Fruit fly (Drosophila melanogaster): ENCODE measurements around the gene CG46339.

The CG46339 gene

dm6 chr3R:26988412-26988981 is 72.9 kb downstream of the CG46339 start, which contains the start of gene CG31075 (continued):
- TF ChIP-seq scrt (GFP tag; optimal IDR thresholded peaks at IDR 0.05) (peak; percentile 60), ems (GFP tag; optimal IDR thresholded peaks at IDR 0.05) (no peak), bbx (GFP tag; IDR thresholded peaks at IDR 0.05; ENCODE audit: partially characterized antibody) (no peak), bigmax (GFP tag; optimal IDR thresholded peaks at IDR 0.05) (no peak), CG6791 (GFP tag; IDR thresholded peaks at IDR 0.05; ENCODE audit: partially characterized antibody) (no peak), CG6765 (GFP tag; optimal IDR thresholded peaks at IDR 0.05) (peak; percentile 23), twi (tag; optimal IDR thresholded peaks at IDR 0.05) (no peak), zf30C (GFP tag; optimal IDR thresholded peaks at IDR 0.05) (no peak), org-1 (GFP tag; optimal IDR thresholded peaks at IDR 0.05) (peak; percentile 20), CG11696 (GFP tag; IDR thresholded peaks at IDR 0.05) (no peak), pan (optimal IDR thresholded peaks at IDR 0.05) (no peak), pan (GFP tag; optimal IDR thresholded peaks at IDR 0.05 in 1 of 2, IDR thresholded peaks at IDR 0.05 in 1 of 2) (peak in 1 of 2 experiments; percentile 62), btn (GFP tag; optimal IDR thresholded peaks at IDR 0.05) (no peak), Poxn (GFP tag; IDR thresholded peaks at IDR 0.05) (peak; percentile 62), emc (GFP tag; optimal IDR thresholded peaks at IDR 0.05) (no peak), sens-2 (GFP tag; IDR thresholded peaks at IDR 0.05) (no peak), cwo (GFP tag; optimal IDR thresholded peaks at IDR 0.05) (peak; percentile 63), CG15269 (tag; optimal IDR thresholded peaks at IDR 0.05) (peak; percentile 42), CG10431 (GFP tag; optimal IDR thresholded peaks at IDR 0.05) (no peak), CG11723 (GFP tag; optimal IDR thresholded peaks at IDR 0.05) (no peak), ase (GFP tag; IDR thresholded peaks at IDR 0.05) (no peak), Xrp1 (GFP tag; IDR thresholded peaks at IDR 0.05) (peak; percentile 55), Med (GFP tag) (peak; percentile 84), Elba2 (GFP tag; optimal IDR thresholded peaks at IDR 0.05) (no peak), CG15479 (GFP tag; optimal IDR thresholded peaks at IDR 0.05) (no peak), sqz (GFP tag; optimal IDR thresholded peaks at IDR 0.05) (no peak), crol (GFP tag; IDR thresholded peaks at IDR 0.05) (no peak), Dek (tag; optimal IDR thresholded peaks at IDR 0.05) (peak; percentile 72), Hmr (GFP tag; optimal IDR thresholded peaks at IDR 0.05) (peak; percentile 76), CG15011 (GFP tag; optimal IDR thresholded peaks at IDR 0.05) (peak; percentile 39), Sry-β (GFP tag; optimal IDR thresholded peaks at IDR 0.05) (no peak), CG32767 (GFP tag; IDR thresholded peaks at IDR 0.05) (peak; percentile 49; the same call in 1 of the 2 replicates), prd (optimal IDR thresholded peaks at IDR 0.05) (no peak), prd (GFP tag; IDR thresholded peaks at IDR 0.05) (peak; percentile 26; the same call in 1 of the 3 replicates), ERR (GFP tag; optimal IDR thresholded peaks at IDR 0.05) (no peak), p53 (GFP tag; optimal IDR thresholded peaks at IDR 0.05) (no peak), zen (tag; optimal IDR thresholded peaks at IDR 0.05) (no peak), CG9797 (GFP tag; optimal IDR thresholded peaks at IDR 0.05) (no peak), CG14860 (GFP tag; IDR thresholded peaks at IDR 0.05; ENCODE audit: partially characterized antibody) (no peak), CG10321 (GFP tag; IDR thresholded peaks at IDR 0.05) (no peak), CG32772 (GFP tag; IDR thresholded peaks at IDR 0.05) (no peak), hkb (optimal IDR thresholded peaks at IDR 0.05) (no peak), hkb (GFP tag; IDR thresholded peaks at IDR 0.05) (peak; percentile 70), CG4730 (GFP tag; IDR thresholded peaks at IDR 0.05) (no peak), dpn (GFP tag; optimal IDR thresholded peaks at IDR 0.05) (peak in 1 of 2 experiments; percentile 30), inv (GFP tag; IDR thresholded peaks at IDR 0.05; ENCODE audit: partially characterized antibody) (no peak), z (GFP tag; IDR thresholded peaks at IDR 0.05) (no peak), Hr39 (optimal IDR thresholded peaks at IDR 0.05) (no peak), pum (GFP tag; optimal IDR thresholded peaks at IDR 0.05) (no peak), CG31365 (tag; optimal IDR thresholded peaks at IDR 0.05) (no peak), hth (optimal IDR thresholded peaks at IDR 0.05) (no peak), CG9727 (GFP tag; optimal IDR thresholded peaks at IDR 0.05) (peak; percentile 41)
